Worm (Caenorhabditis elegans): ENCODE results near the gene pitr-2.

DNA sequence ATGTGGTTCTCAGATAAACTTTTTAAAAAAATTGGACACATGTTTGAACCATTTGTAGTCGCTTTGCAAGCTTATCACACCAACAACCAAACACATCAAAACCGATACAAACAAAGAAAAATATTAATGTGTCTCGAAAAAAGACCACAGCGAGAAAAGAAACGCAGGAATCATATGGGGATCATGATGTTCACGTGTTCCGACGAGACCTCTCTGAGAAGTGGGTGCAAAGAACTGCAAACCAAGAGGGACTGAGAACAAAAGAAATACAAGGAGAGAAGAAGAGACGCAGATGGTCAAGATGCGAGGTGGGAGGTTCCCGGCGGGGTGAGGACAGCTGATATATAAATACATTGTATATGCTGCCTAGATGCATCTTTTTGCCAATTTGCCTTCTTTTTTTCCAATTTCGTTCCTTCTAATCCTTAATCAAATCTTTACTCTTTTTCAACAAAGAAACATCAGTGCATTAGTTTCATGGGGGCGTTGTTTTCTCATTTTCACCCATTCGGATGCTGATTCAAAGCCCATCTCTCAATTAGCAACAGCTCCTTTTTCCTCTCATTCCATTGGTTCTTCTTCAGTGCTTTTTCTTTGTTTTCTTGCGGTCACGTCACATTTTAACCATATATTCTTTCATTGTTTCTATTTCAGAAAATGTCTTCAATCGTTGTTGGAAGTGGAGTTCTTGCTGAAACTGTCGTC is 41.8 kb downstream of the pitr-2 start, which contains the start of gene F21C10.10:
- TF ChIP-seq nhr-28 (tag; optimal IDR thresholded peaks at IDR 0.05) (no peak), nhr-47 (tag; optimal IDR thresholded peaks at IDR 0.05) (peak; percentile 70), fos-1 (tag; optimal IDR thresholded peaks at IDR 0.05) (no peak), pqm-1 (tag; optimal IDR thresholded peaks at IDR 0.05) (no peak), aha-1 (tag; optimal IDR thresholded peaks at IDR 0.05) (no peak), nhr-77 (tag; optimal IDR thresholded peaks at IDR 0.05) (peak; percentile 36), jun-1 (tag; optimal IDR thresholded peaks at IDR 0.05) (peak; percentile 41), elt-3 (tag; optimal IDR thresholded peaks at IDR 0.05) (peak in 3 of 6 experiments; percentile 59 to 91 (median 81))
